Worm (Caenorhabditis elegans) whole organism, young adult: ENCODE data around the gene F15D4.6.

Experiments
- B0019.2 ChIP-seq: fragments of 200-800 bp; sonication (Bioruptor generic); conservative IDR thresholded peaks from 2 replicates; pipeline ENCODE4 v1.3.6; 2022; ENCODE audit warnings: missing genetic modification reagents, missing genetic modification characterization, missing compliant biosample characterization
- B0035.1 ChIP-seq: sonication (generic microtip); optimal IDR thresholded peaks from 2 replicates; lab custom pipeline; 2016; ENCODE audit warnings: missing genetic modification characterization, mild to moderate bottlenecking, missing compliant biosample characterization, missing genotype, missing genetic modification reagents
- B0261.1 ChIP-seq: sonication (generic microtip); optimal IDR thresholded peaks from 2 replicates; lab custom pipeline; 2016; ENCODE audit warnings: mild to moderate bottlenecking, missing genetic modification characterization, moderate library complexity, missing compliant biosample characterization
- F10E7.11 ChIP-seq: sonication (generic microtip); optimal IDR thresholded peaks from 2 replicates; lab custom pipeline; 2017; ENCODE audit warnings: mild to moderate bottlenecking, missing genetic modification characterization, moderate library complexity, missing compliant biosample characterization
- F49E8.2 ChIP-seq: sonication (generic microtip); optimal IDR thresholded peaks from 3 replicates; lab custom pipeline; 2017; ENCODE audit warnings: missing genetic modification characterization, mild to moderate bottlenecking, missing compliant biosample characterization, antibody characterized with exemption, moderate library complexity; ENCODE audit not compliant: insufficient read depth
- F55B11.4 ChIP-seq: sonication (generic microtip); optimal IDR thresholded peaks from 2 replicates; lab custom pipeline; 2016; ENCODE audit warnings: missing compliant biosample characterization, missing genetic modification characterization, borderline replicate concordance; ENCODE audit not compliant: insufficient read depth
- F57A8.1 ChIP-seq: fragments of 200-800 bp; sonication (Bioruptor generic); optimal IDR thresholded peaks from 2 replicates; lab custom pipeline; 2018; ENCODE audit warnings: mild to moderate bottlenecking, missing genetic modification characterization, moderate library complexity, missing compliant biosample characterization
- K11D2.4 ChIP-seq: fragments of 200-800 bp; sonication (Bioruptor generic); IDR thresholded peaks from 2 replicates; pipeline ENCODE4 v1.3.6; 2022; ENCODE audit warnings: missing genetic modification reagents, missing genetic modification characterization, missing compliant biosample characterization
- T26A5.8 ChIP-seq: sonication (generic microtip); optimal IDR thresholded peaks from 2 replicates; lab custom pipeline; 2016; ENCODE audit warnings: missing genetic modification characterization, missing compliant biosample characterization
- Y95B8A.8 ChIP-seq: fragments of 200-800 bp; sonication (Bioruptor generic); IDR thresholded peaks from 2 replicates; pipeline ENCODE4 v1.3.6; 2022; ENCODE audit warnings: missing genetic modification reagents, missing genetic modification characterization, missing compliant biosample characterization
- ZK185.1 ChIP-seq: sonication (generic microtip); optimal IDR thresholded peaks from 2 replicates; lab custom pipeline; 2016; ENCODE audit warnings: mild to moderate bottlenecking, missing genetic modification characterization, missing compliant biosample characterization; ENCODE audit not compliant: poor library complexity, severe bottlenecking
- akir-1 ChIP-seq: fragments of 200-800 bp; sonication (Bioruptor generic); optimal IDR thresholded peaks from 2 replicates; lab custom pipeline; 2018; ENCODE audit warnings: mild to moderate bottlenecking, missing genetic modification characterization, moderate library complexity, missing compliant biosample characterization
- aptf-2 ChIP-seq: fragments of 200-800 bp; sonication (Bioruptor generic); conservative IDR thresholded peaks from 2 replicates; pipeline ENCODE4 v1.3.6; 2022; ENCODE audit warnings: missing genetic modification reagents, missing genetic modification characterization, missing compliant biosample characterization
- atf-7 ChIP-seq: sonication (generic microtip); optimal IDR thresholded peaks from 2 replicates; lab custom pipeline; 2017; ENCODE audit warnings: mild to moderate bottlenecking, missing genetic modification characterization, missing compliant biosample characterization
- attf-5 ChIP-seq: fragments of 200-800 bp; sonication (Bioruptor generic); optimal IDR thresholded peaks from 2 replicates; lab custom pipeline; 2018; ENCODE audit warnings: mild to moderate bottlenecking, missing genetic modification characterization, missing compliant biosample characterization
- bed-2 ChIP-seq: fragments of 200-800 bp; sonication (Bioruptor generic); IDR thresholded peaks from 2 replicates; pipeline ENCODE4 v1.3.6; 2022; ENCODE audit warnings: missing genetic modification reagents, missing genetic modification characterization, missing compliant biosample characterization
- cebp-1 ChIP-seq, 2 experiments: fragments of 200-800 bp in 1 of 2; sonication (Bioruptor generic) in 1 of 2; sonication (generic microtip) in 1 of 2; IDR thresholded peaks in 1 of 2; optimal IDR thresholded peaks in 1 of 2; 2 replicates each; pipeline versions ENCODE4 v1.3.6 to Lab custom; 2017 to 2022; ENCODE audit warnings: missing compliant biosample characterization in 2 of 2, missing genetic modification characterization in 2 of 2, mild to moderate bottlenecking in 1 of 2, missing genetic modification reagents in 1 of 2, moderate library complexity in 1 of 2
- cebp-2 ChIP-seq: fragments of 200-800 bp; sonication (Bioruptor generic); IDR thresholded peaks from 2 replicates; pipeline ENCODE4 v1.3.6; 2022; ENCODE audit warnings: missing genetic modification characterization, missing compliant biosample characterization
- ceh-100 ChIP-seq: fragments of 200-800 bp; sonication (Bioruptor generic); IDR thresholded peaks from 2 replicates; pipeline ENCODE4 v1.3.6; 2022; ENCODE audit warnings: missing genetic modification reagents, missing genetic modification characterization, missing compliant biosample characterization
- ceh-91 ChIP-seq: fragments of 200-800 bp; sonication (Bioruptor generic); IDR thresholded peaks from 2 replicates; pipeline ENCODE4 v1.3.6; 2022; ENCODE audit warnings: missing genetic modification reagents, missing genetic modification characterization, missing compliant biosample characterization
- dox-1 ChIP-seq: fragments of 200-800 bp; sonication (Bioruptor generic); IDR thresholded peaks from 2 replicates; pipeline ENCODE4 v1.3.6; 2022; ENCODE audit warnings: missing genetic modification reagents, missing genetic modification characterization, missing compliant biosample characterization
- dpl-1 ChIP-seq: fragments of 150-350 bp; optimal IDR thresholded peaks from 2 replicates; lab custom pipeline; 2014; ENCODE audit warnings: missing biosample characterization, missing genetic modification reagents, missing genetic modification characterization
- efl-1 ChIP-seq: fragments of 150-350 bp; optimal IDR thresholded peaks from 2 replicates; lab custom pipeline; 2014; ENCODE audit warnings: missing biosample characterization, missing genetic modification reagents, missing genetic modification characterization
- egl-18 ChIP-seq: fragments of 200-800 bp; sonication (Bioruptor generic); IDR thresholded peaks from 2 replicates; pipeline ENCODE4 v1.3.6; 2022; ENCODE audit warnings: missing genetic modification reagents, missing genetic modification characterization, missing compliant biosample characterization
- ets-4 ChIP-seq: fragments of 200-800 bp; sonication (Bioruptor generic); optimal IDR thresholded peaks from 2 replicates; lab custom pipeline; 2018; ENCODE audit warnings: mild to moderate bottlenecking, missing genetic modification characterization, missing compliant biosample characterization
- hlh-12 ChIP-seq: sonication (generic microtip); optimal IDR thresholded peaks from 2 replicates; lab custom pipeline; 2016; ENCODE audit warnings: missing genetic modification characterization, missing compliant biosample characterization
- lin-40 ChIP-seq: sonication (generic microtip); optimal IDR thresholded peaks from 2 replicates; lab custom pipeline; 2016; ENCODE audit warnings: missing genetic modification characterization, mild to moderate bottlenecking, missing compliant biosample characterization, missing genotype, missing genetic modification reagents
- lsl-1 ChIP-seq: fragments of 200-800 bp; sonication (Bioruptor generic); optimal IDR thresholded peaks from 2 replicates; lab custom pipeline; 2018; ENCODE audit warnings: mild to moderate bottlenecking, missing genetic modification characterization, moderate library complexity, missing compliant biosample characterization
- madf-3 ChIP-seq: fragments of 200-800 bp; sonication (Bioruptor generic); IDR thresholded peaks from 2 replicates; pipeline ENCODE4 v1.3.6; 2022; ENCODE audit warnings: missing genetic modification reagents, missing genetic modification characterization, missing compliant biosample characterization
- madf-8 ChIP-seq: fragments of 200-800 bp; sonication (Bioruptor generic); conservative IDR thresholded peaks from 2 replicates; pipeline ENCODE4 v1.3.6; 2022; ENCODE audit warnings: missing genetic modification reagents, missing genetic modification characterization, missing compliant biosample characterization
- mel-28 ChIP-seq: sonication (generic microtip); optimal IDR thresholded peaks from 2 replicates; lab custom pipeline; 2016; ENCODE audit warnings: borderline replicate concordance, mild to moderate bottlenecking, missing genetic modification characterization, missing compliant biosample characterization
- nfya-2 ChIP-seq: fragments of 200-800 bp; sonication (Bioruptor generic); IDR thresholded peaks from 2 replicates; pipeline ENCODE4 v1.3.6; 2022; ENCODE audit warnings: missing genetic modification reagents, missing genetic modification characterization, missing compliant biosample characterization
- nhr-27 ChIP-seq: fragments of 200-800 bp; sonication (Bioruptor generic); optimal IDR thresholded peaks from 2 replicates; lab custom pipeline; 2018; ENCODE audit warnings: mild to moderate bottlenecking, missing genetic modification characterization, moderate library complexity, missing compliant biosample characterization
- nhr-90 ChIP-seq: sonication (generic microtip); optimal IDR thresholded peaks from 2 replicates; lab custom pipeline; 2016; ENCODE audit warnings: missing genotype, mild to moderate bottlenecking, missing genetic modification characterization, missing compliant biosample characterization
- pbrm-1 ChIP-seq: fragments of 200-800 bp; sonication (Bioruptor generic); IDR thresholded peaks from 2 replicates; pipeline ENCODE4 v1.3.6; 2022; ENCODE audit warnings: missing genetic modification reagents, missing genetic modification characterization, missing compliant biosample characterization
- rcor-1 ChIP-seq: fragments of 200-800 bp; sonication (Bioruptor generic); IDR thresholded peaks from 2 replicates; pipeline ENCODE4 v1.3.6; 2022; ENCODE audit warnings: missing genetic modification reagents, missing genetic modification characterization, missing compliant biosample characterization
- rpc-1 ChIP-seq, 2 experiments: fragments of 150-350 bp in 1 of 2; sonication (generic microtip) in 1 of 2; optimal IDR thresholded peaks; 2 replicates each; lab custom pipeline; 2014 to 2018; ENCODE audit warnings: missing biosample characterization in 1 of 2, missing genetic modification characterization in 1 of 2, missing genetic modification reagents in 1 of 2, missing genotype in 1 of 2
- sdz-38 ChIP-seq: sonication (generic microtip); optimal IDR thresholded peaks from 2 replicates; lab custom pipeline; 2016; ENCODE audit warnings: missing genotype, missing genetic modification characterization, missing compliant biosample characterization
- sea-2 ChIP-seq: fragments of 200-800 bp; sonication (Bioruptor generic); IDR thresholded peaks from 2 replicates; pipeline ENCODE4 v1.3.6; 2022; ENCODE audit warnings: missing genetic modification characterization, missing compliant biosample characterization
- somi-1 ChIP-seq: fragments of 200-800 bp; sonication (Bioruptor generic); optimal IDR thresholded peaks from 2 replicates; lab custom pipeline; 2018; ENCODE audit warnings: mild to moderate bottlenecking, missing genetic modification characterization, missing compliant biosample characterization
- sptf-2 ChIP-seq: fragments of 200-800 bp; sonication (Bioruptor generic); optimal IDR thresholded peaks from 2 replicates; lab custom pipeline; 2018; ENCODE audit warnings: mild to moderate bottlenecking, missing genetic modification characterization, missing compliant biosample characterization
- tbx-9 ChIP-seq: sonication (generic microtip); optimal IDR thresholded peaks from 2 replicates; lab custom pipeline; 2016; ENCODE audit warnings: borderline replicate concordance, missing genetic modification characterization, inconsistent platforms, missing compliant biosample characterization
- tlf-1 ChIP-seq: fragments of 200-800 bp; sonication (Bioruptor generic); optimal IDR thresholded peaks from 2 replicates; lab custom pipeline; 2018; ENCODE audit warnings: mild to moderate bottlenecking, missing genetic modification characterization, missing compliant biosample characterization
- unc-130 ChIP-seq: sonication (generic microtip); optimal IDR thresholded peaks from 2 replicates; lab custom pipeline; 2016; ENCODE audit warnings: missing genetic modification reagents, missing genetic modification characterization, missing compliant biosample characterization
- ztf-18 ChIP-seq: sonication (generic microtip); optimal IDR thresholded peaks from 2 replicates; lab custom pipeline; 2016; ENCODE audit warnings: missing genotype, mild to moderate bottlenecking, missing genetic modification characterization, missing compliant biosample characterization
- ztf-3 ChIP-seq: fragments of 200-800 bp; sonication (Bioruptor generic); optimal IDR thresholded peaks from 2 replicates; lab custom pipeline; 2018; ENCODE audit warnings: mild to moderate bottlenecking, missing genetic modification characterization, missing compliant biosample characterization

F15D4.6 gene

ce11 chrII:13291406-13292124, 42.6 kb downstream of the F15D4.6 start (continued):
- TF ChIP-seq B0035.1 (tag; lab: Kevin White, UChicago) (no peak), ZK185.1 (tag; lab: Kevin White, UChicago) (no peak), sdz-38 (tag; lab: Kevin White, UChicago) (no peak), ceh-91 (GFP tag; lab: Robert Waterston, UW) (no peak), nfya-2 (GFP tag; lab: Robert Waterston, UW) (no peak), T26A5.8 (tag; lab: Kevin White, UChicago) (no peak), bed-2 (GFP tag; lab: Robert Waterston, UW) (no peak), B0019.2 (GFP tag; lab: Robert Waterston, UW) (no peak), atf-7 (tag; lab: Kevin White, UChicago) (no peak), egl-18 (GFP tag; lab: Robert Waterston, UW) (no peak), hlh-12 (tag; lab: Kevin White, UChicago) (no peak), ztf-3 (GFP tag; lab: Kevin White, UChicago) (no peak), lsl-1 (no peak), ceh-100 (GFP tag; lab: Robert Waterston, UW) (peak; percentile 10; the same call in 1 of the 2 replicates), tbx-9 (no peak), aptf-2 (GFP tag; lab: Robert Waterston, UW) (no peak), dox-1 (GFP tag; lab: Robert Waterston, UW) (peak; percentile 34; the same call in 1 of the 2 replicates), rcor-1 (GFP tag; lab: Robert Waterston, UW) (no peak), cebp-2 (0 out of 2 replicates have a peak, but pooled peaks have one; percentile 11), rpc-1 (optimal IDR thresholded peaks at IDR 0.05; lab: Kevin White, UChicago) (no peak), rpc-1 (tag; optimal IDR thresholded peaks at IDR 0.05; lab: Kevin White, UChicago) (no peak), mel-28 (tag; lab: Kevin White, UChicago) (no peak), sptf-2 (GFP tag; lab: Kevin White, UChicago) (no peak), pbrm-1 (GFP tag; lab: Robert Waterston, UW) (no peak), madf-8 (GFP tag; lab: Robert Waterston, UW) (no peak), ets-4 (no peak), sea-2 (GFP tag; lab: Robert Waterston, UW) (no peak), nhr-27 (tag; lab: Kevin White, UChicago) (no peak), F10E7.11 (tag; lab: Kevin White, UChicago) (no peak), F57A8.1 (GFP tag; lab: Kevin White, UChicago) (no peak), tlf-1 (GFP tag; lab: Kevin White, UChicago) (no peak), Y95B8A.8 (GFP tag; lab: Robert Waterston, UW) (no peak)

DNA sequence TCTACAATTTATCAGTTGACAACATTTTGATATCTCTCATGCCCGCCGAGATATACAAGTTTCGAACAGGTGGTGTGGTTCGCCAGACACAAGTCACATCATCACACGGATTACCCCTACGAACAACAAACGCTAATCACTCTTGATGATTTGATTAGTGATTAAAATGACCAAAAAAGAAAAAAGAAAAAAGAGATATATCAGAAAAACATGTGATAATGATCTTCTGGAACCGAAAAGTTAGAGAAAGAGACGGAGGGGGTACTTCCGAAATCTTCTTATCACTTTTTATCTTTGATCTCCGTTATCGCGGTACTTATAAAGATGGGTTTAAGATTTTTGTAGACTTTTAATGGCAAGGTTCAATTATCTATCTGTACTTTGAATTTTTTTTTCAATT, 43.9 kb downstream of the F15D4.6 start:
- TF ChIP-seq nhr-90 (no peak), atf-7 (tag; lab: Kevin White, UChicago) (no peak), cebp-1 (GFP tag; IDR thresholded peaks at IDR 0.05; lab: Robert Waterston, UW) (no peak), cebp-1 (tag; optimal IDR thresholded peaks at IDR 0.05; lab: Kevin White, UChicago) (no peak), lin-40 (tag; lab: Kevin White, UChicago) (peak; percentile 7), B0261.1 (no peak), F49E8.2 (tag; lab: Kevin White, UChicago) (no peak), dpl-1 (GFP tag; lab: Kevin White, UChicago) (no peak), ceh-100 (GFP tag; lab: Robert Waterston, UW) (no peak), somi-1 (GFP tag; lab: Kevin White, UChicago) (peak; percentile 72), K11D2.4 (GFP tag; lab: Robert Waterston, UW) (peak; percentile 29; the same call in 1 of the 2 replicates), F55B11.4 (tag; lab: Kevin White, UChicago) (no peak), egl-18 (GFP tag; lab: Robert Waterston, UW) (no peak), madf-8 (GFP tag; lab: Robert Waterston, UW) (no peak), ztf-18 (no peak), unc-130 (GFP tag; lab: Kevin White, UChicago) (no peak), attf-5 (no peak), efl-1 (GFP tag; lab: Kevin White, UChicago) (no peak), T26A5.8 (tag; lab: Kevin White, UChicago) (no peak), madf-3 (GFP tag; lab: Robert Waterston, UW) (no peak), akir-1 (no peak)
